Fruit fly (Drosophila melanogaster): ENCODE data around the gene Cyp4d2.

Gene Cyp4d2

dm6 chrX:2137587-2138341, 38.0 kb upstream of the Cyp4d2 start (continued):
- peak; percentile 98 for TF ChIP-seq sqz (GFP tag; optimal IDR thresholded peaks at IDR 0.05)
- TF ChIP-seq Ada2b (GFP tag; IDR thresholded peaks at IDR 0.05): peak; percentile 99
- TF ChIP-seq Kr (GFP tag; optimal IDR thresholded peaks at IDR 0.05): peak; percentile 97
- peak; percentile 84 for TF ChIP-seq CG7928 (GFP tag; optimal IDR thresholded peaks at IDR 0.05)
- TF ChIP-seq gt (GFP tag; IDR thresholded peaks at IDR 0.05): peak; percentile 97
- TF ChIP-seq psq (GFP tag; optimal IDR thresholded peaks at IDR 0.05): peak; percentile 91
- TF ChIP-seq B-H1 (GFP tag; IDR thresholded peaks at IDR 0.05): peak; percentile 98
- TF ChIP-seq CG11398 (GFP tag; optimal IDR thresholded peaks at IDR 0.05): peak; percentile 67
- TF ChIP-seq ato (GFP tag; IDR thresholded peaks at IDR 0.05; ENCODE audit: partially characterized antibody): peak; percentile 61
- no peak for TF ChIP-seq sc (optimal IDR thresholded peaks at IDR 0.05)
- TF ChIP-seq sc (GFP tag; optimal IDR thresholded peaks at IDR 0.05): peak; percentile 98
- peak; percentile 95 for TF ChIP-seq CG15514 (GFP tag; optimal IDR thresholded peaks at IDR 0.05)
- peak; percentile 97 for TF ChIP-seq Dip3 (GFP tag; optimal IDR thresholded peaks at IDR 0.05)
- TF ChIP-seq MTF-1 (GFP tag; optimal IDR thresholded peaks at IDR 0.05; ENCODE audit: borderline replicate concordance): peak; percentile 98
- TF ChIP-seq ash1 (GFP tag; optimal IDR thresholded peaks at IDR 0.05): peak; percentile 85
- peak; percentile 96 for TF ChIP-seq chn (GFP tag; optimal IDR thresholded peaks at IDR 0.05)
- TF ChIP-seq ftz-f1 (GFP tag; optimal IDR thresholded peaks at IDR 0.05): peak; percentile 32
- TF ChIP-seq PHDP (tag; optimal IDR thresholded peaks at IDR 0.05): peak; percentile 100
- peak; percentile 87 for TF ChIP-seq Bdp1 (GFP tag; optimal IDR thresholded peaks at IDR 0.05)
- peak; percentile 97 for TF ChIP-seq CG4707 (GFP tag; optimal IDR thresholded peaks at IDR 0.05)
- TF ChIP-seq Dip2 (GFP tag; IDR thresholded peaks at IDR 0.05): peak; percentile 82
- peak; percentile 62 for TF ChIP-seq CG9876 (GFP tag; optimal IDR thresholded peaks at IDR 0.05)
- TF ChIP-seq Poxn (GFP tag; IDR thresholded peaks at IDR 0.05): peak; percentile 97
- TF ChIP-seq CG16815 (GFP tag; optimal IDR thresholded peaks at IDR 0.05): peak; percentile 99
- peak; percentile 93 for TF ChIP-seq CG12769 (tag; optimal IDR thresholded peaks at IDR 0.05)
- peak; percentile 92 for TF ChIP-seq CG15479 (GFP tag; optimal IDR thresholded peaks at IDR 0.05)
- peak; percentile 99 for TF ChIP-seq ind (GFP tag; optimal IDR thresholded peaks at IDR 0.05)
- peak; percentile 99 for TF ChIP-seq CG2202 (tag; optimal IDR thresholded peaks at IDR 0.05)
- TF ChIP-seq Sox100B (GFP tag; optimal IDR thresholded peaks at IDR 0.05): peak; percentile 99
- TF ChIP-seq CG17359 (tag; optimal IDR thresholded peaks at IDR 0.05): peak; percentile 99
- peak; percentile 99 for TF ChIP-seq CG33557 (GFP tag; optimal IDR thresholded peaks at IDR 0.05)
- peak; percentile 81 for TF ChIP-seq chinmo (GFP tag; IDR thresholded peaks at IDR 0.05; ENCODE audit: partially characterized antibody)
- peak; percentile 98 for TF ChIP-seq klu (GFP tag; IDR thresholded peaks at IDR 0.05)
- TF ChIP-seq bowl (GFP tag; IDR thresholded peaks at IDR 0.05): peak; percentile 96
- TF ChIP-seq tup (GFP tag; optimal IDR thresholded peaks at IDR 0.05): peak; percentile 95
- TF ChIP-seq kay (GFP tag; optimal IDR thresholded peaks at IDR 0.05): peak; percentile 94
- peak; percentile 99 for TF ChIP-seq Xrp1 (GFP tag; IDR thresholded peaks at IDR 0.05)
- TF ChIP-seq HLH3B (GFP tag; IDR thresholded peaks at IDR 0.05): peak; percentile 99
- TF ChIP-seq CG17912 (GFP tag; optimal IDR thresholded peaks at IDR 0.05): peak; percentile 97
- TF ChIP-seq kah (GFP tag; optimal IDR thresholded peaks at IDR 0.05): peak; percentile 97
- peak; percentile 79 for TF ChIP-seq E2f2 (GFP tag; IDR thresholded peaks at IDR 0.05)
- peak; percentile 98 for TF ChIP-seq CG14667 (GFP tag; IDR thresholded peaks at IDR 0.05)
- peak; percentile 98 for TF ChIP-seq D19A (tag; optimal IDR thresholded peaks at IDR 0.05)
- TF ChIP-seq aop (GFP tag; IDR thresholded peaks at IDR 0.05): peak; percentile 54; the same call in 1 of the 2 replicates
- TF ChIP-seq al (GFP tag; IDR thresholded peaks at IDR 0.05): peak; percentile 99
- TF ChIP-seq trem (tag; optimal IDR thresholded peaks at IDR 0.05): peak; percentile 97
- TF ChIP-seq Hr3 (GFP tag; optimal IDR thresholded peaks at IDR 0.05): peak; percentile 95
- TF ChIP-seq CG10431 (GFP tag; optimal IDR thresholded peaks at IDR 0.05): peak; percentile 98
- peak; percentile 79 for TF ChIP-seq z (GFP tag; IDR thresholded peaks at IDR 0.05)
- TF ChIP-seq CG8388 (GFP tag; optimal IDR thresholded peaks at IDR 0.05): peak; percentile 99

Data from whole organism, embryonic.